Worm (Caenorhabditis elegans) whole organism, L4/young adult: ENCODE results near the gene M57.2.

Source experiments
- W03F9.2 ChIP-seq: fragments of 150-350 bp; optimal IDR thresholded peaks from 2 replicates; lab custom pipeline; 2014; ENCODE audit warnings: missing biosample characterization, missing genetic modification characterization
- dao-5 ChIP-seq: sonication (generic microtip); optimal IDR thresholded peaks from 2 replicates; lab custom pipeline; 2016; ENCODE audit warnings: missing genotype, missing genetic modification characterization, moderate library complexity, missing compliant biosample characterization
- him-1 ChIP-seq: sonication (generic microtip); optimal IDR thresholded peaks from 2 replicates; lab custom pipeline; 2016; ENCODE audit warnings: missing genotype, missing genetic modification reagents, missing genetic modification characterization, missing compliant biosample characterization

- no peak for TF ChIP-seq him-1 (tag; lab: Kevin White, UChicago)
- no peak for TF ChIP-seq dao-5
- no peak for TF ChIP-seq W03F9.2 (tag; lab: Kevin White, UChicago)
These were observed 12.7 kb upstream of the M57.2 start, which contains the start of gene tsg-101 for ce11 chrIV:3514467-3514866.
